Fruit fly (Drosophila melanogaster) whole organism, embryonic: ENCODE results near the gene CG14452.

ENCODE experiments used
- ATbp ChIP-seq: fragments of 200-800 bp; sonication (Bioruptor generic); optimal IDR thresholded peaks from 2 replicates; lab custom pipeline; 2017; ENCODE audit warnings: missing biosample characterization, mild to moderate bottlenecking, missing genetic modification characterization, missing genetic modification reagents
- Adf1 ChIP-seq: fragments of 200-800 bp; sonication (Bioruptor generic); IDR thresholded peaks from 2 replicates; pipeline ENCODE4 v1.3.6; 2022; ENCODE audit warnings: missing biosample characterization, missing genetic modification characterization
- Awh ChIP-seq: fragments of 200-800 bp; sonication (Bioruptor generic); IDR thresholded peaks from 2 replicates; pipeline ENCODE4, ENCODE4 v1.3.6; 2022; ENCODE audit warnings: missing biosample characterization, missing genetic modification characterization
- CG11085 ChIP-seq: fragments of 200-800 bp; sonication (Bioruptor generic); IDR thresholded peaks from 2 replicates; pipeline ENCODE4 v1.3.6; 2022; ENCODE audit warnings: missing biosample characterization, missing genetic modification characterization
- CG11696 ChIP-seq: fragments of 200-800 bp; sonication (Bioruptor generic); IDR thresholded peaks from 2 replicates; pipeline ENCODE4 v1.3.6; 2022; ENCODE audit warnings: missing biosample characterization, missing genetic modification characterization
- CG13424 ChIP-seq: fragments of 200-800 bp; sonication (Bioruptor generic); optimal IDR thresholded peaks from 2 replicates; lab custom pipeline; 2019; ENCODE audit warnings: missing biosample characterization, mild to moderate bottlenecking, missing genetic modification characterization, moderate library complexity
- CG13775 ChIP-seq: fragments of 200-800 bp; sonication (Bioruptor generic); optimal IDR thresholded peaks from 3 replicates; lab custom pipeline; 2017; ENCODE audit warnings: missing biosample characterization, mild to moderate bottlenecking, missing genetic modification characterization
- CG1647 ChIP-seq: fragments of 200-800 bp; sonication (Bioruptor generic); optimal IDR thresholded peaks from 3 replicates; lab custom pipeline; 2016; ENCODE audit warnings: missing biosample characterization, missing genetic modification characterization
- CG16779 ChIP-seq: fragments of 200-800 bp; sonication (Bioruptor generic); IDR thresholded peaks from 2 replicates; pipeline ENCODE4 v1.3.6; 2022; ENCODE audit warnings: missing biosample characterization, missing genetic modification characterization
- CG17328 ChIP-seq: fragments of 200-800 bp; sonication (Bioruptor generic); IDR thresholded peaks from 2 replicates; pipeline ENCODE4 v1.3.6; 2022; ENCODE audit warnings: missing biosample characterization, missing genetic modification characterization
- CG17612 ChIP-seq: fragments of 200-800 bp; sonication (Bioruptor generic); IDR thresholded peaks from 2 replicates; pipeline ENCODE4 v1.3.6; 2022; ENCODE audit warnings: missing biosample characterization, missing genetic modification characterization
- CG17802 ChIP-seq: fragments of 200-800 bp; sonication (Bioruptor generic); optimal IDR thresholded peaks from 2 replicates; lab custom pipeline; 2018; ENCODE audit warnings: missing biosample characterization, mild to moderate bottlenecking, missing genetic modification characterization, moderate library complexity
- CG18599 ChIP-seq: fragments of 200-800 bp; sonication (Bioruptor generic); optimal IDR thresholded peaks from 3 replicates; lab custom pipeline; 2017; ENCODE audit warnings: missing biosample characterization, missing genetic modification characterization, mild to moderate bottlenecking, moderate library complexity, missing genetic modification reagents
- CG3065 ChIP-seq: fragments of 200-800 bp; sonication (Bioruptor generic); optimal IDR thresholded peaks from 2 replicates; lab custom pipeline; 2016; ENCODE audit warnings: missing biosample characterization, missing genetic modification characterization
- CG32532 ChIP-seq: fragments of 200-800 bp; sonication (Bioruptor generic); IDR thresholded peaks from 2 replicates; pipeline ENCODE4 v1.3.6; 2022; ENCODE audit warnings: missing biosample characterization, missing genetic modification characterization
- CG4820 ChIP-seq: fragments of 200-800 bp; sonication (Bioruptor generic); optimal IDR thresholded peaks from 3 replicates; lab custom pipeline; 2016; ENCODE audit warnings: missing biosample characterization, missing genetic modification characterization
- CG6683 ChIP-seq: fragments of 200-800 bp; sonication (Bioruptor generic); optimal IDR thresholded peaks from 2 replicates; lab custom pipeline; 2017; ENCODE audit warnings: missing biosample characterization, mild to moderate bottlenecking, missing genetic modification characterization, missing genetic modification reagents
- CG6791 ChIP-seq: fragments of 200-800 bp; sonication (Bioruptor generic); IDR thresholded peaks from 3 replicates; pipeline ENCODE4 v1.3.6; 2022; ENCODE audit warnings: missing biosample characterization, missing genetic modification characterization; ENCODE audit not compliant: partially characterized antibody
- CG9437 ChIP-seq: fragments of 200-800 bp; sonication (Bioruptor generic); optimal IDR thresholded peaks from 2 replicates; lab custom pipeline; 2018; ENCODE audit warnings: missing biosample characterization, mild to moderate bottlenecking, missing genetic modification characterization
- CkIIα-i1 ChIP-seq: fragments of 200-800 bp; sonication (Bioruptor generic); IDR thresholded peaks from 2 replicates; pipeline ENCODE4 v1.3.6; 2022; ENCODE audit warnings: missing biosample characterization, missing genetic modification characterization
- Dll ChIP-seq: fragments of 200-800 bp; sonication (Bioruptor generic); IDR thresholded peaks from 4 replicates; pipeline ENCODE4 v1.3.6; 2022; ENCODE audit warnings: missing biosample characterization, missing genetic modification characterization; ENCODE audit not compliant: partially characterized antibody
- GATAe ChIP-seq: fragments of 200-800 bp; sonication (Bioruptor generic); conservative IDR thresholded peaks from 2 replicates; pipeline ENCODE4 v1.3.6; 2022; ENCODE audit warnings: missing biosample characterization, missing genetic modification characterization
- Gsc ChIP-seq: fragments of 200-800 bp; sonication (Bioruptor generic); IDR thresholded peaks from 2 replicates; pipeline ENCODE4 v1.3.6; 2022; ENCODE audit warnings: missing biosample characterization, missing genetic modification characterization
- HLHmδ ChIP-seq: fragments of 200-800 bp; sonication (Bioruptor generic); optimal IDR thresholded peaks from 2 replicates; lab custom pipeline; 2018; ENCODE audit warnings: missing biosample characterization, mild to moderate bottlenecking, missing genetic modification characterization, moderate library complexity
- Hmr ChIP-seq: fragments of 200-800 bp; sonication (Bioruptor generic); optimal IDR thresholded peaks from 3 replicates; lab custom pipeline; 2017; ENCODE audit warnings: mild to moderate bottlenecking, missing biosample characterization, missing genetic modification reagents, missing genetic modification characterization
- Hr51 ChIP-seq, 2 experiments: fragments of 200-800 bp; sonication (Bioruptor generic); optimal IDR thresholded peaks; 2 replicates in 1 of 2; 3 replicates in 1 of 2; lab custom pipeline; 2016 to 2018; ENCODE audit warnings: missing biosample characterization in 2 of 2, missing genetic modification characterization in 2 of 2, mild to moderate bottlenecking in 1 of 2, moderate library complexity in 1 of 2
- Med ChIP-seq: fragments of 200-800 bp; sonication (Bioruptor generic); peaks from one replicate; lab custom pipeline; 2016; ENCODE audit warnings: missing biosample characterization, missing genetic modification characterization, mild to moderate bottlenecking, inconsistent platforms, moderate library complexity
- NC2β ChIP-seq: fragments of 200-800 bp; sonication (Bioruptor generic); optimal IDR thresholded peaks from 2 replicates; lab custom pipeline; 2016; ENCODE audit warnings: missing biosample characterization, missing genetic modification characterization
- Neu2 ChIP-seq: fragments of 200-800 bp; sonication (Bioruptor generic); optimal IDR thresholded peaks from 3 replicates; lab custom pipeline; 2016; ENCODE audit warnings: missing biosample characterization, missing genetic modification characterization, borderline replicate concordance
- Nf-YB ChIP-seq: fragments of 200-800 bp; sonication (Bioruptor generic); optimal IDR thresholded peaks from 3 replicates; lab custom pipeline; 2019; ENCODE audit warnings: missing biosample characterization, mild to moderate bottlenecking, missing genetic modification characterization, moderate library complexity
- Opbp ChIP-seq: fragments of 200-800 bp; sonication (Bioruptor generic); IDR thresholded peaks from 3 replicates; pipeline ENCODE4 v1.3.6; 2022; ENCODE audit warnings: missing biosample characterization, missing genetic modification characterization; ENCODE audit not compliant: partially characterized antibody
- Poxn ChIP-seq: fragments of 200-800 bp; sonication (Bioruptor generic); IDR thresholded peaks from 2 replicates; pipeline ENCODE4 v1.3.6; 2022; ENCODE audit warnings: missing biosample characterization, missing genetic modification characterization
- Rx ChIP-seq: fragments of 200-800 bp; sonication (Bioruptor generic); IDR thresholded peaks from 2 replicates; pipeline ENCODE4 v1.3.6; 2022; ENCODE audit warnings: missing biosample characterization, missing genetic modification characterization
- Ssrp ChIP-seq: fragments of 200-800 bp; sonication (Bioruptor generic); optimal IDR thresholded peaks from 2 replicates; lab custom pipeline; 2018; ENCODE audit warnings: missing biosample characterization, mild to moderate bottlenecking, missing genetic modification characterization, moderate library complexity
- Xrp1 ChIP-seq: fragments of 200-800 bp; sonication (Bioruptor generic); IDR thresholded peaks from 2 replicates; pipeline ENCODE4 v1.3.6; 2022; ENCODE audit warnings: missing biosample characterization, missing genetic modification characterization
- ac ChIP-seq: fragments of 200-800 bp; sonication (Bioruptor generic); optimal IDR thresholded peaks from 3 replicates; lab custom pipeline; 2017; ENCODE audit warnings: missing biosample characterization, mild to moderate bottlenecking, missing genetic modification characterization
- croc ChIP-seq: fragments of 200-800 bp; sonication (Bioruptor generic); conservative IDR thresholded peaks from 3 replicates; pipeline ENCODE4 v1.3.6; 2022; ENCODE audit warnings: missing biosample characterization, missing genetic modification characterization
- dan ChIP-seq: fragments of 200-800 bp; sonication (Bioruptor generic); IDR thresholded peaks from 2 replicates; pipeline ENCODE4 v1.3.6; 2022; ENCODE audit warnings: missing biosample characterization, missing genetic modification characterization
- gcm2 ChIP-seq: fragments of 200-800 bp; sonication (Bioruptor generic); optimal IDR thresholded peaks from 2 replicates; lab custom pipeline; 2016; ENCODE audit warnings: missing biosample characterization, missing genetic modification characterization
- gsb-n ChIP-seq: fragments of 200-800 bp; sonication (Bioruptor generic); optimal IDR thresholded peaks from 3 replicates; lab custom pipeline; 2018; ENCODE audit warnings: missing biosample characterization, mild to moderate bottlenecking, missing genetic modification characterization
- ind ChIP-seq: fragments of 200-800 bp; sonication (Bioruptor generic); optimal IDR thresholded peaks from 3 replicates; lab custom pipeline; 2016; ENCODE audit warnings: missing biosample characterization, missing genetic modification characterization
- klu ChIP-seq: fragments of 200-800 bp; sonication (Bioruptor generic); IDR thresholded peaks from 2 replicates; pipeline ENCODE4 v1.3.6; 2022; ENCODE audit warnings: missing biosample characterization, missing genetic modification characterization
- lbe ChIP-seq: fragments of 200-800 bp; sonication (Bioruptor generic); optimal IDR thresholded peaks from 2 replicates; lab custom pipeline; 2016; ENCODE audit warnings: missing biosample characterization, mild to moderate bottlenecking, missing genetic modification characterization
- luna ChIP-seq: fragments of 200-800 bp; sonication (Bioruptor generic); optimal IDR thresholded peaks from 2 replicates; lab custom pipeline; 2016; ENCODE audit warnings: missing biosample characterization, missing genetic modification characterization
- pfk ChIP-seq: fragments of 200-800 bp; sonication (Bioruptor generic); optimal IDR thresholded peaks from 2 replicates; lab custom pipeline; 2018; ENCODE audit warnings: missing biosample characterization, mild to moderate bottlenecking, missing genetic modification characterization, moderate library complexity
- pho ChIP-seq: fragments of 200-800 bp; sonication (Bioruptor generic); optimal IDR thresholded peaks from 2 replicates; lab custom pipeline; 2016; ENCODE audit warnings: missing biosample characterization, missing genetic modification characterization
- tup ChIP-seq: fragments of 200-800 bp; sonication (Bioruptor generic); optimal IDR thresholded peaks from 2 replicates; lab custom pipeline; 2016; ENCODE audit warnings: missing biosample characterization, mild to moderate bottlenecking, missing genetic modification characterization, moderate library complexity
- zen2 ChIP-seq: fragments of 200-800 bp; sonication (Bioruptor generic); IDR thresholded peaks from 3 replicates; pipeline ENCODE4 v1.3.6; 2022; ENCODE audit warnings: missing biosample characterization, missing genetic modification characterization; ENCODE audit not compliant: partially characterized antibody

CG14452 gene

DNA sequence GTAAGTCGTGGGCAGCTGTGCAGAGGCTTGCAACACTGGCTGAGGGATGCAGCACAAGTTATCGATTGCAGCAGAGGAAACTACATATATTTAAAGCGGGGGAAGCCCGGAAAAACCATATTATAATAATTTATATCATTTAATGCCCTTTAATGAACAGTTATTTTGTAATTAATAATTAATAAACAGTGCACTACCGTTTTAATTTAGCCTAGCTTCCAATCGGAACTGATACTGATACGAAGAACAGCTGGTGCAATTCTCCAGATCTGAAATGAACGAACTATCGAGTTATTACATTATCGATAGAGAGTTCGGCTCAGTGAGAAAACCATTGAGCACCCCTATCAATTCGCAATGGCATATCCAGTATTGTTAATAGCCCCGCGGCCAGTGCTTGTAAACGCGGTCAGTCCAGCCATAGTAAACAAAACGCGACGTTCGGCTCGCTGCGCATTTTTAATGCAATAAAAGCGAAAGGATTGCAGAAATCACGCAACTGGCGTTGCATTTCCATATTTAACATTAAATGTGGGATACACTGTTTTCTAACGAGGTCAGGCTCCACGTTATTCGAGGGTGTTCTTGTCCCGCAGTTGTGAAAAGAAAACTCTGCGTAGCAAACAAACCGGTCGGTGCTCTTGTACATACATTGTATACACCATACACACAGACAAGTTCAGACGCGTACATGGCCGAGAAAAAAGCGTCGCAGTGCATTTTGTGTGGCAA is 45.8 kb downstream of the CG14452 start, which contains the start of gene CG7369 (continued):
- TF ChIP-seq CG3065 (GFP tag; lab: Kevin White, UChicago) (peak; percentile 66), ac (no peak), CG11696 (GFP tag; lab: Robert Waterston, UW) (0 out of 2 replicates have a peak, but pooled peaks have one; percentile 45), Hmr (GFP tag; lab: Kevin White, UChicago) (peak; percentile 91), CG11085 (no peak; the same call in none of the 2 replicates), CG6683 (peak; percentile 70), Nf-YB (GFP tag; lab: Kevin White, UChicago) (peak; percentile 32), Awh (GFP tag; lab: Robert Waterston, UW) (peak; percentile 45; the same call in 1 of the 2 replicates), CG13775 (GFP tag; lab: Kevin White, UChicago) (peak; percentile 92), HLHmδ (peak; percentile 41), dan (no peak), CG18599 (GFP tag; lab: Kevin White, UChicago) (peak; percentile 90), CG17328 (peak; percentile 63), Poxn (GFP tag; lab: Robert Waterston, UW) (peak; percentile 57; the same call in 1 of the 2 replicates), CG9437 (GFP tag; lab: Kevin White, UChicago) (peak; percentile 82), CG6791 (peak; percentile 57; the same call in 2 of the 3 replicates), pho (GFP tag; lab: Kevin White, UChicago) (peak; percentile 83), Adf1 (GFP tag; lab: Robert Waterston, UW) (peak; percentile 50), ind (peak; percentile 90), CG17612 (GFP tag; lab: Robert Waterston, UW) (peak; percentile 63), CG17802 (peak; percentile 21), klu (GFP tag; lab: Robert Waterston, UW) (peak; percentile 64; the same call in 1 of the 2 replicates), Opbp (GFP tag; lab: Robert Waterston, UW) (peak; percentile 53; the same call in 2 of the 3 replicates), CG16779 (peak; percentile 71), Xrp1 (GFP tag; lab: Robert Waterston, UW) (peak; percentile 78), Hr51 (GFP tag; optimal IDR thresholded peaks at IDR 0.05; lab: Kevin White, UChicago) (peak; percentile 72 to 74), Med (GFP tag; lab: Kevin White, UChicago) (peak; percentile 95), CG32532 (GFP tag; lab: Robert Waterston, UW) (peak; percentile 83), Rx (GFP tag; lab: Robert Waterston, UW) (peak; percentile 62), pfk (GFP tag; lab: Kevin White, UChicago) (no peak), CkIIα-i1 (GFP tag; lab: Robert Waterston, UW) (peak; percentile 56; the same call in 1 of the 2 replicates), CG4820 (peak; percentile 83), lbe (GFP tag; lab: Kevin White, UChicago) (peak; percentile 92), NC2β (GFP tag; lab: Kevin White, UChicago) (peak; percentile 60), Ssrp (tag; lab: Kevin White, UChicago) (peak; percentile 73), tup (GFP tag; lab: Kevin White, UChicago) (peak; percentile 83), gsb-n (tag; lab: Kevin White, UChicago) (peak; percentile 82), luna (GFP tag; lab: Kevin White, UChicago) (peak; percentile 46), CG1647 (peak; percentile 77), croc (GFP tag; lab: Robert Waterston, UW) (peak; percentile 67), CG13424 (tag; lab: Kevin White, UChicago) (peak; percentile 81), Neu2 (GFP tag; lab: Kevin White, UChicago) (no peak), GATAe (GFP tag; lab: Robert Waterston, UW) (0 out of 2 replicates have a peak, but pooled peaks have one; percentile 26), gcm2 (GFP tag; lab: Kevin White, UChicago) (peak; percentile 70), zen2 (GFP tag; lab: Robert Waterston, UW) (peak; percentile 34; the same call in 1 of the 3 replicates), ATbp (GFP tag; lab: Kevin White, UChicago) (peak; percentile 42), Gsc (GFP tag; lab: Robert Waterston, UW) (0 out of 2 replicates have a peak, but pooled peaks have one; percentile 32), Dll (GFP tag; lab: Robert Waterston, UW) (peak; percentile 91)
